Fruit fly (Drosophila melanogaster) whole organism, adult: ENCODE data around the gene sqh.

Experiments
- CG1620 ChIP-seq: fragments of 200-800 bp; sonication (Bioruptor generic); optimal IDR thresholded peaks from 2 replicates; lab custom pipeline; 2016; ENCODE audit warnings: missing biosample characterization, missing genetic modification characterization
- Mnt ChIP-seq: fragments of 200-800 bp; sonication (Bioruptor generic); optimal IDR thresholded peaks from 2 replicates; lab custom pipeline; 2016; ENCODE audit warnings: missing biosample characterization, mild to moderate bottlenecking, missing genetic modification characterization

DNA sequence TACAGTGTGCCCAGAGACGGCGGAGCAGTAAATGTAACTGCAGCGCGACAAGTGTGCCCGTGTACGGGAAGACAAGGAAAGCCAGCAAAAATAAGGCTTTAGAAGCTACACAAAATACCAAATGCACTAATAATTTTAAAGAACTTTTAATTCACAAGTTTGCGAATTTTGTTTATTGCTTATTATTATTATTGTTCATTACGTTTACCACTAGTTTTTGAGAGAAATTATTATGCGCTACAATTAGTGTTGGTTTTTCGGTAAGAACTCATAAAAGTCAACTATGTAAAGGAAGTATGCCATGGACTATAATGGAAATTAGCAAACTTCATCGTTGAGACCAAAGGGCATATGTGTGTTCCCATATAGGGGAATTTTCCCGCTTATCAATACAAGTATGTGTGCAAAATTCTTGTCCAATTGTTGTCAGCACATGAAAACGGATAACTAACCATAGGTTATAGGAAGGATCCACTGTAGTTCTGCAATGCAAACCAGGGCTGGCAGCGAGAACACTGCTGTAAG, 42.3 kb upstream of the sqh start, which contains the start of gene schlank:
- no peak for TF ChIP-seq Mnt (GFP tag; lab: Kevin White, UChicago)
- peak; percentile 33 for TF ChIP-seq CG1620
